Worm (Caenorhabditis elegans) whole organism, mixed stage, embryonic: ENCODE results near the gene srsx-27.

Source experiments
- ces-1 ChIP-seq: fragments of 150-350 bp; optimal IDR thresholded peaks from 2 replicates; lab custom pipeline; 2014; ENCODE audit warnings: missing biosample characterization, missing genetic modification reagents, missing genetic modification characterization
- mab-5 ChIP-seq: fragments of 150-350 bp; optimal IDR thresholded peaks from 2 replicates; lab custom pipeline; 2014; ENCODE audit warnings: missing biosample characterization, missing genetic modification characterization
- nhr-76 ChIP-seq: sonication (generic microtip); optimal IDR thresholded peaks from 2 replicates; lab custom pipeline; 2017; ENCODE audit warnings: missing biosample characterization, missing genetic modification characterization
- sem-2 ChIP-seq: fragments of 200-800 bp; sonication (Bioruptor generic); optimal IDR thresholded peaks from 2 replicates; lab custom pipeline; 2018; ENCODE audit warnings: mild to moderate bottlenecking, missing genetic modification characterization, missing compliant biosample characterization

DNA sequence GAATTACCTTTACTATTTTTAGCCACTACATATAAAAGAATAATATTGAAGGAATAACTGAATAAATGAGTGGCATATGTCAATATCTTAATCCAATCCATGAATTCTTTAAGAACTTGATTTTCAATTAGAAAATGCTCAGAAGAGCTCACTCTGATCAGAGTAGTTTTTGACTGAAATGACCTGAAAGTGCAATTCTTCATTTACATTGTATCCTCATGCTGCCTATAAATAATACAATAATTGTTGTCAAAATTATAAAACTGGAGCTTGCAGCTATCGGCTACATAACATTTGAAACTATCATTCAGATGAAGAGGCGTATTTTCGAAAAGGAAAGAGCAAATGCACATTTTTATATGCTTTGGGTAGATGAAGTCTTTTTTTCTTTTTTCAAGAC, 27.2 kb upstream of the srsx-27 start, which contains the start of gene srxa-19:
- TF ChIP-seq mab-5 (no peak), sem-2 (GFP tag; lab: Kevin White, UChicago) (no peak), nhr-76 (tag; lab: Kevin White, UChicago) (no peak), ces-1 (no peak)
